Worm (Caenorhabditis elegans): Measurements from ENCODE around the gene mps-4.

DNA sequence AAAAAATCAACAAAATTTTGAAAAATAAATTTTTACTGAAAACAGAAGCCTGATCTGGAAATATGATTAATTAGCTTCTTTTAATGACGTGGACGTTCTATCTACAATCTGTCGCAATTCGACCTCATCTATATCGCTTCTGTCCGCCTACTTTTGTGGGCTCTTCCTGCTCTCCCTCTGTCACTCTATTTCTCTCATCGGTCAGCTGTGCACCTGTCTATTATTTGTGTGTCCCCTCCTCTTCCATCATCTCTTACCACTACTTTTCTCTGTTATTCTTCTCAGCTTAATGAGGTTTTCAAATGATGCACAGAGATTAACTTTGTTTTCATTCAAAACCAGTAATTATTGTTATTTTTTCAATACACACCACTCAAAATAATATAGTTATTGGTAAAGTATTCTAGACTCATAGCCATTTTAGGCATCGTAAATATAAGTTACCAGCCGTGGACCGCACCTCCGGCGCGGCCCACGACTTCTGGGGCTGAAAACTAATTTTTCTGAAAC lies 27.6 kb upstream of the mps-4 start:
- no peak for TF ChIP-seq nfya-1 (tag; optimal IDR thresholded peaks at IDR 0.05)
- TF ChIP-seq ceh-19 (GFP tag; optimal IDR thresholded peaks at IDR 0.05): no peak
- TF ChIP-seq nhr-11 (tag; optimal IDR thresholded peaks at IDR 0.05): no peak
- TF ChIP-seq pha-4 (tag; optimal IDR thresholded peaks at IDR 0.05): no peak
- TF ChIP-seq hlh-15 (tag; optimal IDR thresholded peaks at IDR 0.05): no peak
